Fruit fly (Drosophila melanogaster): ENCODE measurements around the gene CG31391.

CG31391 gene

dm6 chr3R:10696371-10696777 lies 8.5 kb downstream of the CG31391 start, which contains the start of the genes pug, CG14683 and CG46459 (continued):
- TF ChIP-seq Dp (GFP tag; optimal IDR thresholded peaks at IDR 0.05), result peak; percentile 63
- no peak for TF ChIP-seq CG11456 (GFP tag; IDR thresholded peaks at IDR 0.05)
- TF ChIP-seq peb (GFP tag; IDR thresholded peaks at IDR 0.05), result no peak
- no peak for TF ChIP-seq CG6654 (GFP tag; optimal IDR thresholded peaks at IDR 0.05)
- no peak for TF ChIP-seq CG31365 (tag; optimal IDR thresholded peaks at IDR 0.05)
- TF ChIP-seq jigr1 (GFP tag; IDR thresholded peaks at IDR 0.05), result no peak
- peak; percentile 44 for TF ChIP-seq vvl (GFP tag; IDR thresholded peaks at IDR 0.05)
- TF ChIP-seq CG2199 (GFP tag; IDR thresholded peaks at IDR 0.05), result no peak
- peak; percentile 48 for TF ChIP-seq HLH54F (GFP tag; optimal IDR thresholded peaks at IDR 0.05)
- no peak for TF ChIP-seq fd64A (GFP tag; optimal IDR thresholded peaks at IDR 0.05)
- TF ChIP-seq NfI (GFP tag; optimal IDR thresholded peaks at IDR 0.05), result peak; percentile 10
- peak; percentile 60 for TF ChIP-seq CG4617 (GFP tag; optimal IDR thresholded peaks at IDR 0.05; ENCODE audit: borderline replicate concordance)
- no peak for TF ChIP-seq Oli (tag; optimal IDR thresholded peaks at IDR 0.05)
- TF ChIP-seq ac (GFP tag; optimal IDR thresholded peaks at IDR 0.05), result no peak
- peak; percentile 80; the same call in 1 of the 2 replicates for TF ChIP-seq CG42726 (GFP tag; IDR thresholded peaks at IDR 0.05; ENCODE audit: partially characterized antibody)
- TF ChIP-seq bab2 (GFP tag; optimal IDR thresholded peaks at IDR 0.05), result peak; percentile 21
- TF ChIP-seq chn (GFP tag; optimal IDR thresholded peaks at IDR 0.05), result no peak
- TF ChIP-seq E2f2 (GFP tag; IDR thresholded peaks at IDR 0.05), result peak; percentile 76
- peak; percentile 17 for TF ChIP-seq Hr3 (GFP tag; optimal IDR thresholded peaks at IDR 0.05)
- no peak for TF ChIP-seq CG4707 (GFP tag; optimal IDR thresholded peaks at IDR 0.05)
- TF ChIP-seq NC2β (GFP tag; optimal IDR thresholded peaks at IDR 0.05), result peak; percentile 2
- TF ChIP-seq CG15479 (GFP tag; optimal IDR thresholded peaks at IDR 0.05), result no peak
- TF ChIP-seq CG9932 (GFP tag; IDR thresholded peaks at IDR 0.05), result peak; percentile 70
- no peak for TF ChIP-seq oc (tag; optimal IDR thresholded peaks at IDR 0.05)
- no peak for TF ChIP-seq fru (optimal IDR thresholded peaks at IDR 0.05)
- no peak for TF ChIP-seq ase (GFP tag; IDR thresholded peaks at IDR 0.05)
- TF ChIP-seq CG9727 (GFP tag; optimal IDR thresholded peaks at IDR 0.05), result peak; percentile 33
- 0 out of 2 replicates have a peak, but pooled peaks have one; percentile 22 for TF ChIP-seq CG9215 (GFP tag; IDR thresholded peaks at IDR 0.05)
- peak; percentile 66 for TF ChIP-seq CG11504 (tag; optimal IDR thresholded peaks at IDR 0.05)
- peak; percentile 61 to 75 for TF ChIP-seq Pdp1 (GFP tag; optimal IDR thresholded peaks at IDR 0.05)
- TF ChIP-seq CG13775 (GFP tag; optimal IDR thresholded peaks at IDR 0.05), result peak; percentile 25
- TF ChIP-seq Rfx (GFP tag; IDR thresholded peaks at IDR 0.05), result peak; percentile 63
- no peak for TF ChIP-seq tll (GFP tag; optimal IDR thresholded peaks at IDR 0.05)
- no peak for TF ChIP-seq CG13894 (tag; optimal IDR thresholded peaks at IDR 0.05)
- TF ChIP-seq Camta (GFP tag; optimal IDR thresholded peaks at IDR 0.05), result peak; percentile 58
- peak; percentile 31 for TF ChIP-seq CG18599 (GFP tag; optimal IDR thresholded peaks at IDR 0.05)
- TF ChIP-seq Scr (GFP tag; IDR thresholded peaks at IDR 0.05; ENCODE audit: partially characterized antibody), result peak; percentile 98
- TF ChIP-seq Hmr (GFP tag; optimal IDR thresholded peaks at IDR 0.05), result peak; percentile 6
- no peak for TF ChIP-seq CG10543 (GFP tag; optimal IDR thresholded peaks at IDR 0.05)
- TF ChIP-seq CG12299 (tag; optimal IDR thresholded peaks at IDR 0.05), result no peak
- peak; percentile 99 for TF ChIP-seq sna (GFP tag; IDR thresholded peaks at IDR 0.05; ENCODE audit: partially characterized antibody)
- TF ChIP-seq CG8944 (GFP tag; optimal IDR thresholded peaks at IDR 0.05), result peak; percentile 32
- TF ChIP-seq odd (GFP tag; optimal IDR thresholded peaks at IDR 0.05), result no peak
- TF ChIP-seq CG18476 (GFP tag; optimal IDR thresholded peaks at IDR 0.05), result peak; percentile 24
- no peak for TF ChIP-seq CG7839 (tag; optimal IDR thresholded peaks at IDR 0.05)
- TF ChIP-seq row (GFP tag; IDR thresholded peaks at IDR 0.05), result peak; percentile 72
- no peak for TF ChIP-seq CG10979 (tag; optimal IDR thresholded peaks at IDR 0.05)
- no peak for TF ChIP-seq CG12071 (GFP tag; optimal IDR thresholded peaks at IDR 0.05)
- TF ChIP-seq twi (tag; optimal IDR thresholded peaks at IDR 0.05), result peak; percentile 5
- TF ChIP-seq ara (GFP tag; IDR thresholded peaks at IDR 0.05), result no peak
- no peak for TF ChIP-seq CG14050 (GFP tag; IDR thresholded peaks at IDR 0.05)

Data from whole organism, embryonic.